Fruit fly (Drosophila melanogaster) whole organism: ENCODE data around the gene CG17321.

ENCODE experiments used
- CG8478 ChIP-seq: fragments of >200 bp; optimal IDR thresholded peaks from 2 replicates; lab custom pipeline; 2018; ENCODE audit warnings: inconsistent platforms
- psq ChIP-seq: fragments of >200 bp; optimal IDR thresholded peaks from 2 replicates; lab custom pipeline; 2017
- usp ChIP-seq: fragments of >200 bp; optimal IDR thresholded peaks from 2 replicates; lab custom pipeline; 2017; ENCODE audit warnings: missing biosample characterization, missing genetic modification characterization, mixed read lengths

DNA sequence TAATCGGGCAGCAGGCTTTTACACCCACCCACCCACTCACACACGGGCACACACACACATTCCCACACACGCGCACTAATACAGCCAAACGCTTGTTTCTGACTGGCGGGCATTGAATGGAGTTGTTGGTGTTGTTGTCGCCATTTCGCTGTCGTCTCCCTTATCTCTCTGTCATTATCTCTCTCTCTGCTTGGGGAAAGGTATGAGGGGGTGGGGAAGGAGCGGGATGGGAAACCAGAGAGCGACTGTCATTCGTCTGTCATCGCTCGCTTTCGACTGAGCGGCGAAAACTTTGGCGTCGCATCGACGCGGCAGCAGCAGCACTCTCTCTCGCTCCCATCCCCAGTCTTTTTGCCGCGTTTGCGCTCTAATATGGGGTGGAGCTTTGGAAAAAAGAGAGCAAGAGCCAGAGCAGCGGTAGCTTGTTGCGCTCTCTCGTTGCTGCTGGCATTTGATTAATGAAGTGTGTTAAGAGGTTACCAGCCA lies 49.0 kb upstream of the CG17321 start:
- TF ChIP-seq usp (no peak), CG8478 (lab: Kevin White, UChicago) (no peak), psq (lab: Kevin White, UChicago) (no peak)
